Worm (Caenorhabditis elegans) whole organism, late embryonic: ENCODE measurements around the gene C38D4.10.

Experiments
- ama-1 ChIP-seq: fragments of 150-350 bp; optimal IDR thresholded peaks from 2 replicates; lab custom pipeline; 2014
- ceh-14 ChIP-seq: sonication (generic microtip); optimal IDR thresholded peaks from 2 replicates; lab custom pipeline; 2016; ENCODE audit warnings: missing genotype, missing genetic modification characterization, missing compliant biosample characterization
- ceh-9 ChIP-seq: sonication (generic microtip); optimal IDR thresholded peaks from 2 replicates; lab custom pipeline; 2016; ENCODE audit warnings: mild to moderate bottlenecking, missing genetic modification characterization, inconsistent platforms, missing compliant biosample characterization
- fkh-10 ChIP-seq: fragments of 150-350 bp; optimal IDR thresholded peaks from 2 replicates; lab custom pipeline; 2014; ENCODE audit warnings: missing biosample characterization, missing genetic modification reagents, missing genetic modification characterization
- hlh-30 ChIP-seq: sonication (generic microtip); optimal IDR thresholded peaks from 2 replicates; lab custom pipeline; 2017; ENCODE audit warnings: antibody characterized with exemption, missing genetic modification characterization, missing compliant biosample characterization; ENCODE audit not compliant: insufficient read depth
- pax-1 ChIP-seq: fragments of 150-350 bp; optimal IDR thresholded peaks from 2 replicates; lab custom pipeline; 2014; ENCODE audit warnings: missing biosample characterization, missing genetic modification characterization
- pha-4 ChIP-seq: fragments of 150-350 bp; optimal IDR thresholded peaks from 2 replicates; lab custom pipeline; 2018; ENCODE audit warnings: missing biosample characterization, missing genetic modification reagents, missing genetic modification characterization

DNA sequence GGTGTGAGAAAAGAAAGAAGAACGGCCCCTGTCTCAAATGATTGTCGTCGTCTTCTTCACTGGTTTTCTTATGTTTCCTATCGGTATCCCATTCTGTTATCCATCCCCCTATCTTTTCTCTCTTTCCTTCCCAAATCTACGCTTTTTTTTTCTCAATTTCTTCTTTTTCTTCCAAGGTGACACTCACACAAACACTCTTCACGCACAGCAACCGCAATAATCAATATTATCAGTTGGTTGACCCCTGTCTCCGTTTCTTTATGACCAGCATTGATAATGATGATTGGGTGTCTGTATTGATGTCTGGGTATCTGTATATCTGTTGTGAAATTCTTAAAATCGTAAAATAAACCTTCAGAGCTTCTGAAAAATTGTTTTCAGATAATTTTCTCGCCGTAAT lies 41.5 kb upstream of the C38D4.10 start:
- TF ChIP-seq pha-4 (tag; lab: Kevin White, UChicago) (no peak), ama-1 (lab: Kevin White, UChicago) (no peak), ceh-9 (tag; lab: Kevin White, UChicago) (no peak), pax-1 (tag; lab: Kevin White, UChicago) (no peak), fkh-10 (GFP tag; lab: Kevin White, UChicago) (no peak), ceh-14 (no peak), hlh-30 (no peak)
